Worm (Caenorhabditis elegans) whole organism, young adult: ENCODE results near the gene Y54G11A.7.
A peak's percentile ranks its signal among the peaks of the same experiment; 100 is the strongest.

Experiments used
- B0019.2 ChIP-seq: fragments of 200-800 bp; sonication (Bioruptor generic); conservative IDR thresholded peaks from 2 replicates; pipeline ENCODE4 v1.3.6; 2022; ENCODE audit warnings: missing genetic modification reagents, missing genetic modification characterization, missing compliant biosample characterization
- F22D6.2 ChIP-seq: sonication (generic microtip); optimal IDR thresholded peaks from 2 replicates; lab custom pipeline; 2016; ENCODE audit warnings: mild to moderate bottlenecking, missing genetic modification characterization, missing compliant biosample characterization
- F37B4.10 ChIP-seq: fragments of 200-800 bp; sonication (Bioruptor generic); IDR thresholded peaks from 2 replicates; pipeline ENCODE4 v1.3.6; 2022; ENCODE audit warnings: missing genetic modification characterization, missing compliant biosample characterization
- F49E8.2 ChIP-seq: sonication (generic microtip); optimal IDR thresholded peaks from 3 replicates; lab custom pipeline; 2017; ENCODE audit warnings: missing genetic modification characterization, mild to moderate bottlenecking, missing compliant biosample characterization, antibody characterized with exemption, moderate library complexity; ENCODE audit not compliant: insufficient read depth
- F57C9.4 ChIP-seq: sonication (generic microtip); optimal IDR thresholded peaks from 2 replicates; lab custom pipeline; 2017; ENCODE audit warnings: mild to moderate bottlenecking, missing genetic modification characterization, missing compliant biosample characterization
- K11D2.4 ChIP-seq: fragments of 200-800 bp; sonication (Bioruptor generic); IDR thresholded peaks from 2 replicates; pipeline ENCODE4 v1.3.6; 2022; ENCODE audit warnings: missing genetic modification reagents, missing genetic modification characterization, missing compliant biosample characterization
- K12H6.12 ChIP-seq: fragments of 200-800 bp; sonication (Bioruptor generic); optimal IDR thresholded peaks from 2 replicates; lab custom pipeline; 2018; ENCODE audit warnings: mild to moderate bottlenecking, missing genetic modification characterization, missing compliant biosample characterization
- T07F8.4 ChIP-seq: sonication (generic microtip); optimal IDR thresholded peaks from 2 replicates; lab custom pipeline; 2016; ENCODE audit warnings: mild to moderate bottlenecking, missing genetic modification characterization, moderate library complexity, missing compliant biosample characterization
- Y53G8AR.9 ChIP-seq: fragments of 200-800 bp; sonication (Bioruptor generic); conservative IDR thresholded peaks from 2 replicates; pipeline ENCODE4 v1.3.6; 2022; ENCODE audit warnings: missing genetic modification reagents, missing genetic modification characterization, missing compliant biosample characterization
- Y67H2A.10 ChIP-seq: fragments of 200-800 bp; sonication (Bioruptor generic); conservative IDR thresholded peaks from 2 replicates; pipeline ENCODE4 v1.3.6; 2022; ENCODE audit warnings: missing genetic modification reagents, missing genetic modification characterization, missing compliant biosample characterization
- ZK185.1 ChIP-seq: sonication (generic microtip); optimal IDR thresholded peaks from 2 replicates; lab custom pipeline; 2016; ENCODE audit warnings: mild to moderate bottlenecking, missing genetic modification characterization, missing compliant biosample characterization; ENCODE audit not compliant: poor library complexity, severe bottlenecking
- akir-1 ChIP-seq: fragments of 200-800 bp; sonication (Bioruptor generic); optimal IDR thresholded peaks from 2 replicates; lab custom pipeline; 2018; ENCODE audit warnings: mild to moderate bottlenecking, missing genetic modification characterization, moderate library complexity, missing compliant biosample characterization
- aptf-2 ChIP-seq: fragments of 200-800 bp; sonication (Bioruptor generic); conservative IDR thresholded peaks from 2 replicates; pipeline ENCODE4 v1.3.6; 2022; ENCODE audit warnings: missing genetic modification reagents, missing genetic modification characterization, missing compliant biosample characterization
- athp-1 ChIP-seq: sonication (generic microtip); optimal IDR thresholded peaks from 2 replicates; lab custom pipeline; 2017; ENCODE audit warnings: mild to moderate bottlenecking, missing genetic modification characterization, missing compliant biosample characterization
- bed-2 ChIP-seq: fragments of 200-800 bp; sonication (Bioruptor generic); IDR thresholded peaks from 2 replicates; pipeline ENCODE4 v1.3.6; 2022; ENCODE audit warnings: missing genetic modification reagents, missing genetic modification characterization, missing compliant biosample characterization
- ceh-27 ChIP-seq: fragments of 200-800 bp; sonication (Bioruptor generic); optimal IDR thresholded peaks from 2 replicates; lab custom pipeline; 2018; ENCODE audit warnings: mild to moderate bottlenecking, missing genetic modification characterization, moderate library complexity, missing compliant biosample characterization
- ceh-79 ChIP-seq: sonication (generic microtip); optimal IDR thresholded peaks from 2 replicates; lab custom pipeline; 2017; ENCODE audit warnings: mild to moderate bottlenecking, missing genetic modification characterization, missing compliant biosample characterization
- ceh-91 ChIP-seq: fragments of 200-800 bp; sonication (Bioruptor generic); IDR thresholded peaks from 2 replicates; pipeline ENCODE4 v1.3.6; 2022; ENCODE audit warnings: missing genetic modification reagents, missing genetic modification characterization, missing compliant biosample characterization
- chd-7 ChIP-seq: sonication (generic microtip); optimal IDR thresholded peaks from 2 replicates; lab custom pipeline; 2016; ENCODE audit warnings: mild to moderate bottlenecking, missing genetic modification characterization, moderate library complexity, missing compliant biosample characterization
- dox-1 ChIP-seq: fragments of 200-800 bp; sonication (Bioruptor generic); IDR thresholded peaks from 2 replicates; pipeline ENCODE4 v1.3.6; 2022; ENCODE audit warnings: missing genetic modification reagents, missing genetic modification characterization, missing compliant biosample characterization
- dpl-1 ChIP-seq: fragments of 150-350 bp; optimal IDR thresholded peaks from 2 replicates; lab custom pipeline; 2014; ENCODE audit warnings: missing biosample characterization, missing genetic modification reagents, missing genetic modification characterization
- egrh-3 ChIP-seq: fragments of 200-800 bp; sonication (Bioruptor generic); IDR thresholded peaks from 2 replicates; pipeline ENCODE4 v1.3.6; 2022; ENCODE audit warnings: missing genetic modification reagents, missing genetic modification characterization, missing compliant biosample characterization
- ets-4 ChIP-seq: fragments of 200-800 bp; sonication (Bioruptor generic); optimal IDR thresholded peaks from 2 replicates; lab custom pipeline; 2018; ENCODE audit warnings: mild to moderate bottlenecking, missing genetic modification characterization, missing compliant biosample characterization
- hlh-26 ChIP-seq: fragments of 200-800 bp; sonication (Bioruptor generic); conservative IDR thresholded peaks from 2 replicates; pipeline ENCODE4 v1.3.6; 2022; ENCODE audit warnings: missing genetic modification reagents, missing genetic modification characterization, missing compliant biosample characterization
- hmg-1.2 ChIP-seq: fragments of 200-800 bp; sonication (Bioruptor generic); IDR thresholded peaks from 2 replicates; pipeline ENCODE4 v1.3.6; 2022; ENCODE audit warnings: missing genetic modification reagents, missing genetic modification characterization, missing compliant biosample characterization
- hmg-20 ChIP-seq: fragments of 200-800 bp; sonication (Bioruptor generic); IDR thresholded peaks from 2 replicates; pipeline ENCODE4 v1.3.6; 2022; ENCODE audit warnings: missing genetic modification reagents, missing genetic modification characterization, missing compliant biosample characterization
- hrde-1 ChIP-seq: sonication (generic microtip); optimal IDR thresholded peaks from 2 replicates; lab custom pipeline; 2016; ENCODE audit warnings: missing genetic modification characterization, mild to moderate bottlenecking, missing compliant biosample characterization, moderate library complexity, missing genotype, missing genetic modification reagents, borderline replicate concordance
- lag-1 ChIP-seq: fragments of 200-800 bp; sonication (Bioruptor generic); IDR thresholded peaks from 2 replicates; pipeline ENCODE4 v1.3.6; 2022; ENCODE audit warnings: missing genetic modification reagents, missing genetic modification characterization, missing compliant biosample characterization
- let-607 ChIP-seq, 2 experiments: fragments of 200-800 bp in 1 of 2; sonication (Bioruptor generic) in 1 of 2; sonication (generic microtip) in 1 of 2; optimal IDR thresholded peaks; 2 replicates each; lab custom pipeline; 2016 to 2018; ENCODE audit warnings: mild to moderate bottlenecking in 2 of 2, missing compliant biosample characterization in 2 of 2, missing genetic modification characterization in 2 of 2, moderate library complexity in 2 of 2, missing genotype in 1 of 2
- lin-26 ChIP-seq: fragments of 200-800 bp; sonication (Bioruptor generic); IDR thresholded peaks from 2 replicates; pipeline ENCODE4 v1.3.6; 2022; ENCODE audit warnings: missing genetic modification reagents, missing genetic modification characterization, missing compliant biosample characterization
- lin-40 ChIP-seq: sonication (generic microtip); optimal IDR thresholded peaks from 2 replicates; lab custom pipeline; 2016; ENCODE audit warnings: missing genetic modification characterization, mild to moderate bottlenecking, missing compliant biosample characterization, missing genotype, missing genetic modification reagents
- lin-54 ChIP-seq: fragments of 200-800 bp; sonication (Bioruptor generic); optimal IDR thresholded peaks from 2 replicates; lab custom pipeline; 2018; ENCODE audit warnings: mild to moderate bottlenecking, missing genetic modification characterization, missing compliant biosample characterization
- lsy-27 ChIP-seq: sonication (generic microtip); optimal IDR thresholded peaks from 2 replicates; lab custom pipeline; 2017; ENCODE audit warnings: missing genetic modification characterization, mild to moderate bottlenecking, missing compliant biosample characterization, antibody characterized with exemption, missing genotype, borderline replicate concordance; ENCODE audit not compliant: insufficient read depth
- madf-10 ChIP-seq: sonication (generic microtip); optimal IDR thresholded peaks from 2 replicates; lab custom pipeline; 2016; ENCODE audit warnings: mild to moderate bottlenecking, missing genetic modification characterization, missing compliant biosample characterization
- madf-8 ChIP-seq: fragments of 200-800 bp; sonication (Bioruptor generic); conservative IDR thresholded peaks from 2 replicates; pipeline ENCODE4 v1.3.6; 2022; ENCODE audit warnings: missing genetic modification reagents, missing genetic modification characterization, missing compliant biosample characterization
- mcd-1 ChIP-seq: fragments of 200-800 bp; sonication (Bioruptor generic); IDR thresholded peaks from 2 replicates; pipeline ENCODE4 v1.3.6; 2022; ENCODE audit warnings: missing genetic modification reagents, missing genetic modification characterization, missing compliant biosample characterization
- mes-4 ChIP-seq: sonication (generic microtip); optimal IDR thresholded peaks from 2 replicates; lab custom pipeline; 2016; ENCODE audit warnings: missing genotype, missing genetic modification characterization, missing compliant biosample characterization
- mxl-1 ChIP-seq: sonication (generic microtip); optimal IDR thresholded peaks from 2 replicates; lab custom pipeline; 2016; ENCODE audit warnings: missing genetic modification characterization, missing compliant biosample characterization
- nhr-120 ChIP-seq: fragments of 200-800 bp; sonication (Bioruptor generic); IDR thresholded peaks from 2 replicates; pipeline ENCODE4 v1.3.6; 2022; ENCODE audit warnings: missing genetic modification characterization, missing compliant biosample characterization
- nhr-179 ChIP-seq: sonication (generic microtip); optimal IDR thresholded peaks from 2 replicates; lab custom pipeline; 2016; ENCODE audit warnings: mild to moderate bottlenecking, missing genetic modification characterization, missing compliant biosample characterization
- nhr-90 ChIP-seq: sonication (generic microtip); optimal IDR thresholded peaks from 2 replicates; lab custom pipeline; 2016; ENCODE audit warnings: missing genotype, mild to moderate bottlenecking, missing genetic modification characterization, missing compliant biosample characterization
- sdz-38 ChIP-seq: sonication (generic microtip); optimal IDR thresholded peaks from 2 replicates; lab custom pipeline; 2016; ENCODE audit warnings: missing genotype, missing genetic modification characterization, missing compliant biosample characterization
- sea-2 ChIP-seq: fragments of 200-800 bp; sonication (Bioruptor generic); IDR thresholded peaks from 2 replicates; pipeline ENCODE4 v1.3.6; 2022; ENCODE audit warnings: missing genetic modification characterization, missing compliant biosample characterization
- snpc-4 ChIP-seq, 5 experiments: fragments of 150-350 bp in 1 of 5; sonication (generic microtip) in 4 of 5; optimal IDR thresholded peaks; 2 replicates each; lab custom pipeline; 2014 to 2018; ENCODE audit warnings: missing genetic modification characterization in 5 of 5, missing biosample characterization in 3 of 5, antibody characterized with exemption in 2 of 5, mild to moderate bottlenecking in 2 of 5, missing compliant biosample characterization in 2 of 5, missing genotype in 2 of 5, moderate library complexity in 2 of 5, missing genetic modification reagents in 1 of 5
- tbx-9 ChIP-seq: sonication (generic microtip); optimal IDR thresholded peaks from 2 replicates; lab custom pipeline; 2016; ENCODE audit warnings: borderline replicate concordance, missing genetic modification characterization, inconsistent platforms, missing compliant biosample characterization
- xnd-1 ChIP-seq: sonication (generic microtip); optimal IDR thresholded peaks from 2 replicates; lab custom pipeline; 2016; ENCODE audit warnings: missing genotype, missing genetic modification reagents, missing genetic modification characterization, missing compliant biosample characterization
- ztf-6 ChIP-seq: fragments of 200-800 bp; sonication (Bioruptor generic); IDR thresholded peaks from 2 replicates; pipeline ENCODE4 v1.3.6; 2022; ENCODE audit warnings: missing genetic modification reagents, missing genetic modification characterization, missing compliant biosample characterization

Gene Y54G11A.7

ce11 chrII:14311537-14311936 is 14.4 kb downstream of the Y54G11A.7 start (continued):
- no peak for TF ChIP-seq mxl-1 (tag; lab: Kevin White, UChicago)

ce11 chrII:14312182-14312581 is 15.1 kb downstream of the Y54G11A.7 start:
- TF ChIP-seq snpc-4 (GFP tag; optimal IDR thresholded peaks at IDR 0.05; lab: Kevin White, UChicago) (no peak), snpc-4 (tag; optimal IDR thresholded peaks at IDR 0.05; lab: Kevin White, UChicago) (no peak), madf-8 (peak; percentile 81), dpl-1 (GFP tag; lab: Kevin White, UChicago) (no peak), B0019.2 (GFP tag; lab: Robert Waterston, UW) (no peak), tbx-9 (tag; lab: Kevin White, UChicago) (no peak), ztf-6 (GFP tag; lab: Robert Waterston, UW) (no peak), hrde-1 (tag; lab: Kevin White, UChicago) (no peak), nhr-179 (tag; lab: Kevin White, UChicago) (no peak), hmg-20 (GFP tag; lab: Robert Waterston, UW) (no peak), nhr-120 (GFP tag; lab: Robert Waterston, UW) (no peak), madf-10 (tag; lab: Kevin White, UChicago) (no peak), sdz-38 (no peak), athp-1 (tag; lab: Kevin White, UChicago) (no peak), T07F8.4 (tag; lab: Kevin White, UChicago) (no peak), mes-4 (no peak), F22D6.2 (no peak), ets-4 (no peak), lag-1 (no peak), mcd-1 (GFP tag; lab: Robert Waterston, UW) (no peak), K12H6.12 (no peak), let-607 (tag; optimal IDR thresholded peaks at IDR 0.05; lab: Kevin White, UChicago) (no peak), chd-7 (tag; lab: Kevin White, UChicago) (no peak), lin-26 (no peak), K11D2.4 (GFP tag; lab: Robert Waterston, UW) (no peak), F37B4.10 (no peak), lsy-27 (tag; lab: Kevin White, UChicago) (no peak), Y53G8AR.9 (no peak), dox-1 (GFP tag; lab: Robert Waterston, UW) (no peak), F57C9.4 (no peak), lin-54 (peak; percentile 38), aptf-2 (GFP tag; lab: Robert Waterston, UW) (no peak), ceh-27 (no peak), lin-40 (tag; lab: Kevin White, UChicago) (no peak), egrh-3 (GFP tag; lab: Robert Waterston, UW) (no peak), F49E8.2 (tag; lab: Kevin White, UChicago) (peak; percentile 50), Y67H2A.10 (GFP tag; lab: Robert Waterston, UW) (no peak), xnd-1 (tag; lab: Kevin White, UChicago) (peak; percentile 78), sea-2 (GFP tag; lab: Robert Waterston, UW) (no peak), ZK185.1 (no peak), ceh-79 (tag; lab: Kevin White, UChicago) (no peak), akir-1 (GFP tag; lab: Kevin White, UChicago) (no peak), hlh-26 (GFP tag; lab: Robert Waterston, UW) (no peak), hmg-1.2 (GFP tag; lab: Robert Waterston, UW) (no peak), nhr-90 (tag; lab: Kevin White, UChicago) (no peak), ceh-91 (GFP tag; lab: Robert Waterston, UW) (peak; percentile 66), bed-2 (GFP tag; lab: Robert Waterston, UW) (no peak)
